Worm (Caenorhabditis elegans) whole organism, L4/young adult: ENCODE data around the gene F53E4.1.
"Not testable (repeated sequence)": the region's sequence is repeated elsewhere in the genome, so short reads cannot be mapped to it uniquely, and the experiment has no call there.

Experiments
- W03F9.2 ChIP-seq: fragments of 150-350 bp; optimal IDR thresholded peaks from 2 replicates; lab custom pipeline; 2014; ENCODE audit warnings: missing biosample characterization, missing genetic modification characterization
- dao-5 ChIP-seq: sonication (generic microtip); optimal IDR thresholded peaks from 2 replicates; lab custom pipeline; 2016; ENCODE audit warnings: missing genotype, missing genetic modification characterization, moderate library complexity, missing compliant biosample characterization
- him-1 ChIP-seq: sonication (generic microtip); optimal IDR thresholded peaks from 2 replicates; lab custom pipeline; 2016; ENCODE audit warnings: missing genotype, missing genetic modification reagents, missing genetic modification characterization, missing compliant biosample characterization

The F53E4.1 gene

ce11 chrV:15668200-15668599, at the start of gene F53E4.1:
Gene F53E4.1, minus strand, starts transcription at chrV:15668300.
- not testable (repeated sequence) for TF ChIP-seq W03F9.2; dao-5; him-1 (tag; lab: Kevin White, UChicago)

DNA sequence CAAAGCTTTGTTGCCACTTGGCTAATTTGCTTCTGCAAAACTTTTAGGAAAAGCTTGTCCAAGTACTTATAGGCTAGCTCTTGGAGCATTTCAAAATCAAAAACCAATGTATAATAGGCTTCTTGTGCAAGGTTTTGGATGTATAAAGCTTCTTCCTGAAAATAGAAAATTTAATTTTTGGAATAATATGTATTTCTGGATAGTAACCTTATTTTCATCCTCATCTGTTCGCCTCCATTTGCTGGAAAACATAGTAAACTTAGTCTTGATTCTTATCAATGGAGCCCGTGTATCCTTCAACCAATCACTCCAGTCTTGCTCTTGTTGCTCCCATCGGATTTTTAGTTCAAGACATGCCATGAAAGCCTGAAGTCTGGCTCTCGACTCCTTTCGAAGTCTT, 48.6 kb upstream of the F53E4.1 start, which contains the start of gene Y6E2A.4:
Gene Y6E2A.4, minus strand, starts transcription at position 101 of the 400 bp plus-strand sequence.
- TF ChIP-seq dao-5 (no peak), W03F9.2 (no peak), him-1 (tag; lab: Kevin White, UChicago) (no peak)

- no peak for TF ChIP-seq W03F9.2
- TF ChIP-seq dao-5 = no peak
- TF ChIP-seq him-1 (tag; lab: Kevin White, UChicago) = no peak
Measured at ce11 chrV:15715636-15716035, 47.5 kb upstream of the F53E4.1 start.

DNA sequence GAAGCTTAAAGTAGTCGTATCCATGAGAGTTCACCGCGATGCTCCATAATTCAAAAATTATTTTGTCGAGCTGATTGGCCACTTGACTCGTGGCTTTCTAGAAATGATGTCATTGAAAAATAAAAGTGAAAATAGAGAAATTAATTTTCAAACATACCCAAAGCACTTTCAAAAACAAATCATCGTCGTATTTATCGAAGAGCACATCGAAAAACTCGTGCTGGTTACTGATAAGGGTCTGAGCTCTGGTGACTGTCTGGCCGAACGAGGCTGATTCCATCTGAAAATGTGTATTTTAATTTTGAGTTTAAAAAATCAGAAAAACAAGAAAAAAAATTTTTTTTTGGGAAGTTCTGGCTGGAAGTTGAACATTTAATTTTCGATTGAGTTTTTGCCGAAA, 44.3 kb upstream of the F53E4.1 start:
- TF ChIP-seq W03F9.2 (no peak), him-1 (tag; lab: Kevin White, UChicago) (no peak), dao-5 (no peak)

- no peak for TF ChIP-seq him-1 (tag; lab: Kevin White, UChicago)
- TF ChIP-seq W03F9.2 = no peak
- no peak for TF ChIP-seq dao-5
Measured at ce11 chrV:15711898-15712297, 43.8 kb upstream of the F53E4.1 start, which contains the start of gene str-101. Gene str-101, minus strand, starts transcription at chrV:15711998.

ce11 chrV:15710401-15710800, 42.3 kb upstream of the F53E4.1 start, which contains the start of gene Y6E2A.1:
Gene Y6E2A.1, minus strand, starts transcription at chrV:15710501.
- TF ChIP-seq him-1 (tag; lab: Kevin White, UChicago) = no peak
- TF ChIP-seq dao-5 = no peak
- no peak for TF ChIP-seq W03F9.2

ce11 chrV:15707982-15708381, 39.9 kb upstream of the F53E4.1 start:
- TF ChIP-seq W03F9.2 (no peak), him-1 (tag; lab: Kevin White, UChicago) (no peak), dao-5 (no peak)

ce11 chrV:15704745-15705144, 36.6 kb upstream of the F53E4.1 start, which contains the start of gene twk-34:
Gene twk-34, plus strand, starts transcription at chrV:15704960.
- TF ChIP-seq dao-5 = no peak
- no peak for TF ChIP-seq him-1 (tag; lab: Kevin White, UChicago)
- TF ChIP-seq W03F9.2 = no peak

DNA sequence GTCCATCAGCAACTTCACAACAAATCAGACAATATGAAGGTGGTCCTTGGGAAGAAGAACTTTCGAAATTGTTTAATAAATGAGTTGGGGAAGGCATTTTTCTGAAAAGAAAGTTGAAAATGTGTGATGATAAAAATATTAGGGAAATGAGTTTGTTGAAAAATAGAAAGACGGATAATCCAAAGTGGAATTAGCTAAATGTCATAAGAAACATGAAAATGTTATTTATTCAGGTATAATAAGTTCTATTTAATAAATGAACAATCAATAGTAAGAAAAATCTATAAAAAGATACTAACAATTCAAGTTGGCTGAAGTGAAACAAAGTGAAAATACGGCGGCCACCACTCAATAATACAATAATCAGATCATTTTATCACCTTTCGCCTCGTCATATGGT, 34.2 kb upstream of the F53E4.1 start, which contains the start of gene nhr-53:
Gene nhr-53, minus strand, starts transcription at position 101 of the 400 bp plus-strand sequence.
- TF ChIP-seq dao-5 (no peak), W03F9.2 (no peak), him-1 (tag; lab: Kevin White, UChicago) (no peak)

- TF ChIP-seq him-1 (tag; lab: Kevin White, UChicago) = no peak
- TF ChIP-seq W03F9.2 = no peak
- TF ChIP-seq dao-5 = no peak
Measured at ce11 chrV:15699799-15700198, 31.7 kb upstream of the F53E4.1 start, which contains the start of gene nhr-199. Gene nhr-199, minus strand, starts transcription at chrV:15699899.

- TF ChIP-seq W03F9.2 (no peak), him-1 (tag; lab: Kevin White, UChicago) (no peak), dao-5 (no peak)
Measured at ce11 chrV:15698099-15698498, 30.0 kb upstream of the F53E4.1 start, which contains the start of gene srx-29. Gene srx-29, minus strand, starts transcription at chrV:15698199.

DNA sequence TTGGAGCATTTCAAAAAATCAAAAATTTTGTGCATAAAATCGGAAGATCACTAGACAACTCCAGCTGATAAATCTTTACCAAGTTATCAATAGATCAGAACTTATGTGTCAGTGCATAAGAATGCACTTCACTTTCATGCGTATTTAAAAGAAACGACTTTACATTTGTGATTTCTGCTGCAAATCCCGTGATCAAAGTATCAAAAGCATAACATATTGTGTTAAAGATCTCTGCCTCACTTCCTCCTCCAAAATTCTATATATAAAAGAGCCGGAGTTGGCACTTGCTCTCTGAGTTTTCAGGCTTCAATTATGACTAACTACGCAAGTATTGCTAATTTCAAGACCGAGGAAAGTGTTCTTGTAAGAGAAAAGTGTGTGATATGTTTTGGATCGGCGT, 25.6 kb upstream of the F53E4.1 start, which contains the start of gene nhr-198:
Gene nhr-198, plus strand, starts transcription at position 313 of the 400 bp plus-strand sequence.
- TF ChIP-seq dao-5 = no peak
- TF ChIP-seq him-1 (tag; lab: Kevin White, UChicago) = no peak
- TF ChIP-seq W03F9.2 = no peak

DNA sequence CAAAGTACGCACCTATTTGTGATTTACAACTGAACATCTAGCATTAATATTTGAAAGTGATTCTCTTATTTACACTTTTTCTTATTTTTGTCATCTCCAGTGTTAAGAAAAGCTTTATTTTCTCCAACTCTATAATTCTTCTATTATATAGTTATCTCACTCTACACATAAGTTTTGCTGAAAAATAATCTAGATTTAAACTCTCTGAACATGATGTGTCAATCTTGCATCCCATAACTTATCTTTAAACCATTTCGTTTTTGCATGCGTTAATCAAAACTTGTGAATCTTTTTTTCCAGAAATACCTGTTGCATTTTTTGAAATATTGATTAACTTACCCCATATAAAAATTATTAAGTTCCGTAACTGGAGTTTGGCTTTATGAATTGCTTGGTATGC, 21.9 kb upstream of the F53E4.1 start, which contains the start of gene nhr-268:
Gene nhr-268, plus strand, starts transcription at position 301 of the 400 bp plus-strand sequence.
- TF ChIP-seq dao-5 = no peak
- no peak for TF ChIP-seq him-1 (tag; lab: Kevin White, UChicago)

ce11 chrV:15687660-15688059, 19.6 kb upstream of the F53E4.1 start, which contains the start of gene nhr-197:
Gene nhr-197, plus strand, starts transcription at chrV:15687960.
- TF ChIP-seq him-1 (tag; lab: Kevin White, UChicago) (no peak), dao-5 (no peak), W03F9.2 (no peak)

ce11 chrV:15685599-15685998, 17.5 kb upstream of the F53E4.1 start, which contains the start of gene nhr-196:
Gene nhr-196, plus strand, starts transcription at chrV:15685716.
- TF ChIP-seq dao-5 = no peak
- no peak for TF ChIP-seq him-1 (tag; lab: Kevin White, UChicago)
- TF ChIP-seq W03F9.2 = no peak

- TF ChIP-seq dao-5 = no peak
- no peak for TF ChIP-seq W03F9.2
- no peak for TF ChIP-seq him-1 (tag; lab: Kevin White, UChicago)
Measured at ce11 chrV:15677222-15677621, 9.1 kb upstream of the F53E4.1 start, which contains the start of gene nhr-52. Gene nhr-52, plus strand, starts transcription at chrV:15677522.
